Worm (Caenorhabditis elegans) whole organism, midembryonic: Measurements from ENCODE around the gene F07E5.9.

Source experiments
- T22C8.4 ChIP-seq: fragments of 200-800 bp; sonication (Bioruptor generic); IDR thresholded peaks from 2 replicates; pipeline ENCODE4 v1.3.6; 2022; ENCODE audit warnings: missing genetic modification characterization, missing compliant biosample characterization
- cog-1 ChIP-seq: sonication (generic microtip); optimal IDR thresholded peaks from 2 replicates; lab custom pipeline; 2016; ENCODE audit warnings: missing genetic modification characterization, missing compliant biosample characterization
- flt-1 ChIP-seq: fragments of 200-800 bp; sonication (Bioruptor generic); IDR thresholded peaks from 2 replicates; pipeline ENCODE4 v1.3.6; 2022; ENCODE audit warnings: missing genetic modification characterization, missing compliant biosample characterization
- klf-2 ChIP-seq: fragments of 200-800 bp; sonication (Bioruptor generic); conservative IDR thresholded peaks from 2 replicates; pipeline ENCODE4 v1.3.6; 2022; ENCODE audit warnings: missing genetic modification reagents, missing genetic modification characterization, missing compliant biosample characterization
- med-1 ChIP-seq: sonication (generic microtip); optimal IDR thresholded peaks from 2 replicates; lab custom pipeline; 2017; ENCODE audit warnings: missing genetic modification characterization, mild to moderate bottlenecking, missing compliant biosample characterization, antibody characterized with exemption, missing genetic modification reagents; ENCODE audit not compliant: insufficient read depth
- ref-1 ChIP-seq: fragments of 200-800 bp; sonication (Bioruptor generic); conservative IDR thresholded peaks from 2 replicates; pipeline ENCODE4 v1.3.6; 2022; ENCODE audit warnings: missing genetic modification reagents, missing genetic modification characterization, missing compliant biosample characterization
- tab-1 ChIP-seq: fragments of 200-800 bp; sonication (Bioruptor generic); IDR thresholded peaks from 2 replicates; pipeline ENCODE4 v1.3.6; 2022; ENCODE audit warnings: missing genetic modification characterization, missing compliant biosample characterization
- ztf-23 ChIP-seq: fragments of 200-800 bp; sonication (Bioruptor generic); IDR thresholded peaks from 2 replicates; pipeline ENCODE4 v1.3.6; 2022; ENCODE audit warnings: missing genetic modification reagents, missing genetic modification characterization, missing compliant biosample characterization
- ztf-29 ChIP-seq: fragments of 200-800 bp; sonication (Bioruptor generic); IDR thresholded peaks from 2 replicates; pipeline ENCODE4 v1.3.6; 2022; ENCODE audit warnings: missing genetic modification reagents, missing genetic modification characterization, missing compliant biosample characterization

Gene F07E5.9

ce11 chrII:2080425-2080824 lies at the start of gene F07E5.9:
TSS of gene F07E5.9 (minus strand) at chrII:2080525.
- TF ChIP-seq med-1 (no peak), flt-1 (GFP tag; lab: Robert Waterston, UW) (no peak), tab-1 (GFP tag; lab: Robert Waterston, UW) (no peak), cog-1 (tag; lab: Kevin White, UChicago) (no peak), klf-2 (GFP tag; lab: Robert Waterston, UW) (no peak), T22C8.4 (GFP tag; lab: Robert Waterston, UW) (no peak), ztf-23 (GFP tag; lab: Robert Waterston, UW) (no peak), ztf-29 (GFP tag; lab: Robert Waterston, UW) (no peak), ref-1 (GFP tag; lab: Robert Waterston, UW) (no peak)

ce11 chrII:2122762-2123161 lies 42.4 kb upstream of the F07E5.9 start:
- TF ChIP-seq ref-1 (GFP tag; lab: Robert Waterston, UW) (no peak), cog-1 (tag; lab: Kevin White, UChicago) (no peak), ztf-23 (GFP tag; lab: Robert Waterston, UW) (no peak), med-1 (no peak), ztf-29 (GFP tag; lab: Robert Waterston, UW) (no peak), klf-2 (GFP tag; lab: Robert Waterston, UW) (no peak), T22C8.4 (GFP tag; lab: Robert Waterston, UW) (no peak), tab-1 (GFP tag; lab: Robert Waterston, UW) (no peak), flt-1 (GFP tag; lab: Robert Waterston, UW) (no peak)

ce11 chrII:2122091-2122490 lies 41.8 kb upstream of the F07E5.9 start, which contains the start of gene math-37:
TSS of gene math-37 (minus strand) at chrII:2122191.
- TF ChIP-seq ztf-23 (GFP tag; lab: Robert Waterston, UW) = no peak
- no peak for TF ChIP-seq T22C8.4 (GFP tag; lab: Robert Waterston, UW)
- no peak for TF ChIP-seq cog-1 (tag; lab: Kevin White, UChicago)
- no peak for TF ChIP-seq med-1
- TF ChIP-seq tab-1 (GFP tag; lab: Robert Waterston, UW) = no peak
- no peak for TF ChIP-seq flt-1 (GFP tag; lab: Robert Waterston, UW)
- no peak for TF ChIP-seq ztf-29 (GFP tag; lab: Robert Waterston, UW)
- no peak for TF ChIP-seq ref-1 (GFP tag; lab: Robert Waterston, UW)

ce11 chrII:2116794-2117193 lies 36.5 kb upstream of the F07E5.9 start, which contains the start of gene srh-195:
TSS of gene srh-195 (minus strand) at chrII:2116894.
- TF ChIP-seq ref-1 (GFP tag; lab: Robert Waterston, UW) = no peak

ce11 chrII:2114488-2114887 lies 34.2 kb upstream of the F07E5.9 start:
- TF ChIP-seq T22C8.4 (GFP tag; lab: Robert Waterston, UW) = no peak
- no peak for TF ChIP-seq ztf-29 (GFP tag; lab: Robert Waterston, UW)
- no peak for TF ChIP-seq ztf-23 (GFP tag; lab: Robert Waterston, UW)
- TF ChIP-seq flt-1 (GFP tag; lab: Robert Waterston, UW) = no peak
- TF ChIP-seq klf-2 (GFP tag; lab: Robert Waterston, UW) = no peak
- TF ChIP-seq med-1 = no peak
- TF ChIP-seq cog-1 (tag; lab: Kevin White, UChicago) = no peak
- no peak for TF ChIP-seq tab-1 (GFP tag; lab: Robert Waterston, UW)
- TF ChIP-seq ref-1 (GFP tag; lab: Robert Waterston, UW) = no peak

ce11 chrII:2112948-2113347 lies 32.6 kb upstream of the F07E5.9 start, which contains the start of gene R52.6:
TSS of gene R52.6 (minus strand) at chrII:2113048.
- TF ChIP-seq ztf-29 (GFP tag; lab: Robert Waterston, UW) (no peak), klf-2 (GFP tag; lab: Robert Waterston, UW) (no peak), cog-1 (tag; lab: Kevin White, UChicago) (no peak), ztf-23 (GFP tag; lab: Robert Waterston, UW) (no peak), ref-1 (GFP tag; lab: Robert Waterston, UW) (no peak), tab-1 (GFP tag; lab: Robert Waterston, UW) (no peak), flt-1 (GFP tag; lab: Robert Waterston, UW) (no peak), T22C8.4 (GFP tag; lab: Robert Waterston, UW) (no peak)

ce11 chrII:2109943-2110342 lies 29.6 kb upstream of the F07E5.9 start, which contains the start of gene R52.5:
TSS of gene R52.5 (minus strand) at chrII:2110043.
- no peak for TF ChIP-seq ztf-23 (GFP tag; lab: Robert Waterston, UW)
- TF ChIP-seq klf-2 (GFP tag; lab: Robert Waterston, UW) = no peak
- TF ChIP-seq tab-1 (GFP tag; lab: Robert Waterston, UW) = no peak
- no peak for TF ChIP-seq ref-1 (GFP tag; lab: Robert Waterston, UW)
- TF ChIP-seq ztf-29 (GFP tag; lab: Robert Waterston, UW) = no peak
- TF ChIP-seq T22C8.4 (GFP tag; lab: Robert Waterston, UW) = no peak
- TF ChIP-seq flt-1 (GFP tag; lab: Robert Waterston, UW) = no peak
- no peak for TF ChIP-seq med-1
- no peak for TF ChIP-seq cog-1 (tag; lab: Kevin White, UChicago)

ce11 chrII:2108295-2108694 lies 28.0 kb upstream of the F07E5.9 start, which contains the start of gene R52.4:
TSS of gene R52.4 (minus strand) at chrII:2108395.
- TF ChIP-seq T22C8.4 (GFP tag; lab: Robert Waterston, UW) = no peak
- TF ChIP-seq med-1 = no peak
- TF ChIP-seq ref-1 (GFP tag; lab: Robert Waterston, UW) = no peak
- TF ChIP-seq klf-2 (GFP tag; lab: Robert Waterston, UW) = no peak
- TF ChIP-seq ztf-23 (GFP tag; lab: Robert Waterston, UW) = no peak
- TF ChIP-seq cog-1 (tag; lab: Kevin White, UChicago) = no peak
- TF ChIP-seq ztf-29 (GFP tag; lab: Robert Waterston, UW) = no peak

- no peak for TF ChIP-seq ztf-29 (GFP tag; lab: Robert Waterston, UW)
- no peak for TF ChIP-seq flt-1 (GFP tag; lab: Robert Waterston, UW)
- TF ChIP-seq cog-1 (tag; lab: Kevin White, UChicago) = no peak
- TF ChIP-seq med-1 = no peak
- no peak for TF ChIP-seq ref-1 (GFP tag; lab: Robert Waterston, UW)
- no peak for TF ChIP-seq ztf-23 (GFP tag; lab: Robert Waterston, UW)
- TF ChIP-seq tab-1 (GFP tag; lab: Robert Waterston, UW) = no peak
- TF ChIP-seq T22C8.4 (GFP tag; lab: Robert Waterston, UW) = no peak
Measured at ce11 chrII:2099139-2099976, 19.0 kb upstream of the F07E5.9 start, which contains the start of gene math-42. TSS of gene math-42 (plus strand) at chrII:2099926.
